Fruit fly (Drosophila melanogaster) whole organism, embryonic: Measurements from ENCODE around the gene CG13675.
A peak's percentile ranks its signal among the peaks of the same experiment; 100 is the strongest.

Experiments
- Abd-B ChIP-seq: fragments of 200-800 bp; sonication (Bioruptor generic); optimal IDR thresholded peaks from 2 replicates; lab custom pipeline; 2018; ENCODE audit warnings: missing biosample characterization, mild to moderate bottlenecking, missing genetic modification characterization, moderate library complexity
- Adf1 ChIP-seq: fragments of 200-800 bp; sonication (Bioruptor generic); IDR thresholded peaks from 2 replicates; pipeline ENCODE4 v1.3.6; 2022; ENCODE audit warnings: missing biosample characterization, missing genetic modification characterization
- Awh ChIP-seq: fragments of 200-800 bp; sonication (Bioruptor generic); IDR thresholded peaks from 2 replicates; pipeline ENCODE4, ENCODE4 v1.3.6; 2022; ENCODE audit warnings: missing biosample characterization, missing genetic modification characterization
- CG10274 ChIP-seq: fragments of 200-800 bp; sonication (Bioruptor generic); optimal IDR thresholded peaks from 3 replicates; lab custom pipeline; 2017; ENCODE audit warnings: missing biosample characterization, mild to moderate bottlenecking, missing genetic modification characterization
- CG10366 ChIP-seq: fragments of 200-800 bp; sonication (Bioruptor generic); IDR thresholded peaks from 2 replicates; pipeline ENCODE4 v1.3.6; 2022; ENCODE audit warnings: missing biosample characterization, missing genetic modification characterization
- CG11504 ChIP-seq: fragments of 200-800 bp; sonication (Bioruptor generic); optimal IDR thresholded peaks from 3 replicates; lab custom pipeline; 2019; ENCODE audit warnings: missing biosample characterization, mild to moderate bottlenecking, missing genetic modification characterization, moderate library complexity
- CG13287 ChIP-seq: fragments of 200-800 bp; sonication (Bioruptor generic); IDR thresholded peaks from 2 replicates; pipeline ENCODE4 v1.3.6; 2022; ENCODE audit warnings: missing biosample characterization, missing genetic modification characterization; ENCODE audit not compliant: partially characterized antibody
- CG14441 ChIP-seq: fragments of 200-800 bp; sonication (Bioruptor generic); IDR thresholded peaks from 2 replicates; pipeline ENCODE4 v1.3.6; 2022; ENCODE audit warnings: missing biosample characterization, missing genetic modification characterization
- CG14667 ChIP-seq: fragments of 200-800 bp; sonication (Bioruptor generic); IDR thresholded peaks from 2 replicates; pipeline ENCODE4 v1.3.6; 2022; ENCODE audit warnings: missing biosample characterization, missing genetic modification characterization
- CG14860 ChIP-seq: fragments of 200-800 bp; sonication (Bioruptor generic); IDR thresholded peaks from 3 replicates; pipeline ENCODE4 v1.3.6; 2022; ENCODE audit warnings: missing biosample characterization, missing genetic modification characterization; ENCODE audit not compliant: partially characterized antibody
- CG15696 ChIP-seq: fragments of 200-800 bp; sonication (Bioruptor generic); optimal IDR thresholded peaks from 2 replicates; lab custom pipeline; 2019; ENCODE audit warnings: missing biosample characterization, mild to moderate bottlenecking, missing genetic modification characterization, moderate library complexity
- CG1647 ChIP-seq: fragments of 200-800 bp; sonication (Bioruptor generic); optimal IDR thresholded peaks from 3 replicates; lab custom pipeline; 2016; ENCODE audit warnings: missing biosample characterization, missing genetic modification characterization
- CG18599 ChIP-seq: fragments of 200-800 bp; sonication (Bioruptor generic); optimal IDR thresholded peaks from 3 replicates; lab custom pipeline; 2017; ENCODE audit warnings: missing biosample characterization, missing genetic modification characterization, mild to moderate bottlenecking, moderate library complexity, missing genetic modification reagents
- CG18764 ChIP-seq: fragments of 200-800 bp; sonication (Bioruptor generic); optimal IDR thresholded peaks from 3 replicates; lab custom pipeline; 2016; ENCODE audit warnings: missing biosample characterization, missing genetic modification characterization
- CG33213 ChIP-seq: fragments of 200-800 bp; sonication (Bioruptor generic); optimal IDR thresholded peaks from 3 replicates; lab custom pipeline; 2016; ENCODE audit warnings: missing biosample characterization, missing genetic modification characterization
- CG33557 ChIP-seq: fragments of 200-800 bp; sonication (Bioruptor generic); optimal IDR thresholded peaks from 2 replicates; lab custom pipeline; 2019; ENCODE audit warnings: missing biosample characterization, mild to moderate bottlenecking, missing genetic modification characterization, moderate library complexity
- CG5953 ChIP-seq: fragments of 200-800 bp; sonication (Bioruptor generic); IDR thresholded peaks from 2 replicates; pipeline ENCODE4 v1.3.6; 2022; ENCODE audit warnings: missing biosample characterization, missing genetic modification characterization
- CG8944 ChIP-seq: fragments of 200-800 bp; sonication (Bioruptor generic); optimal IDR thresholded peaks from 3 replicates; lab custom pipeline; 2016; ENCODE audit warnings: missing biosample characterization, missing genetic modification characterization
- CG9932 ChIP-seq: fragments of 200-800 bp; sonication (Bioruptor generic); IDR thresholded peaks from 2 replicates; pipeline ENCODE4 v1.3.6; 2022; ENCODE audit warnings: missing biosample characterization, missing genetic modification characterization
- CoRest ChIP-seq: fragments of 200-800 bp; sonication (Bioruptor generic); optimal IDR thresholded peaks from 3 replicates; lab custom pipeline; 2018; ENCODE audit warnings: missing biosample characterization, mild to moderate bottlenecking, missing genetic modification characterization, moderate library complexity
- Drgx ChIP-seq: fragments of 200-800 bp; sonication (Bioruptor generic); IDR thresholded peaks from 2 replicates; pipeline ENCODE4 v1.3.6; 2022; ENCODE audit warnings: missing biosample characterization, missing genetic modification characterization
- Gsc ChIP-seq: fragments of 200-800 bp; sonication (Bioruptor generic); IDR thresholded peaks from 2 replicates; pipeline ENCODE4 v1.3.6; 2022; ENCODE audit warnings: missing biosample characterization, missing genetic modification characterization
- Hr39 ChIP-seq: fragments of >200 bp; optimal IDR thresholded peaks from 2 replicates; lab custom pipeline; 2017
- Hr51 ChIP-seq, 2 experiments: fragments of 200-800 bp; sonication (Bioruptor generic); optimal IDR thresholded peaks; 2 replicates in 1 of 2; 3 replicates in 1 of 2; lab custom pipeline; 2016 to 2018; ENCODE audit warnings: missing biosample characterization in 2 of 2, missing genetic modification characterization in 2 of 2, mild to moderate bottlenecking in 1 of 2, moderate library complexity in 1 of 2
- Max ChIP-seq: fragments of 200-800 bp; sonication (Bioruptor generic); optimal IDR thresholded peaks from 2 replicates; lab custom pipeline; 2016; ENCODE audit warnings: missing biosample characterization, mild to moderate bottlenecking, missing genetic modification characterization
- Nf-YC ChIP-seq: fragments of 200-800 bp; optimal IDR thresholded peaks from 3 replicates; lab custom pipeline; 2019; ENCODE audit warnings: missing biosample characterization, mild to moderate bottlenecking, missing genetic modification characterization, moderate library complexity
- Oaz ChIP-seq: fragments of 200-800 bp; sonication (Bioruptor generic); IDR thresholded peaks from 2 replicates; pipeline ENCODE4 v1.3.6; 2022; ENCODE audit warnings: missing biosample characterization, missing genetic modification characterization
- Pdp1 ChIP-seq, 2 experiments: fragments of 200-800 bp; sonication (Bioruptor generic); optimal IDR thresholded peaks; 3 replicates each; lab custom pipeline; 2016; ENCODE audit warnings: missing biosample characterization in 2 of 2, missing genetic modification characterization in 2 of 2, mild to moderate bottlenecking in 1 of 2, moderate library complexity in 1 of 2
- Poxn ChIP-seq: fragments of 200-800 bp; sonication (Bioruptor generic); IDR thresholded peaks from 2 replicates; pipeline ENCODE4 v1.3.6; 2022; ENCODE audit warnings: missing biosample characterization, missing genetic modification characterization
- Rx ChIP-seq: fragments of 200-800 bp; sonication (Bioruptor generic); IDR thresholded peaks from 2 replicates; pipeline ENCODE4 v1.3.6; 2022; ENCODE audit warnings: missing biosample characterization, missing genetic modification characterization
- abd-A ChIP-seq: fragments of 200-800 bp; sonication (Bioruptor generic); optimal IDR thresholded peaks from 3 replicates; lab custom pipeline; 2019; ENCODE audit warnings: missing biosample characterization, mild to moderate bottlenecking, missing genetic modification characterization, moderate library complexity
- br ChIP-seq: fragments of >200 bp; optimal IDR thresholded peaks from 2 replicates; lab custom pipeline; 2017
- cas ChIP-seq: fragments of 200-800 bp; sonication (Bioruptor generic); IDR thresholded peaks from 2 replicates; pipeline ENCODE4 v1.3.6; 2022; ENCODE audit warnings: missing biosample characterization, missing genetic modification characterization
- dmrt99B ChIP-seq: fragments of 200-800 bp; sonication (Bioruptor generic); optimal IDR thresholded peaks from 2 replicates; lab custom pipeline; 2018; ENCODE audit warnings: missing biosample characterization, mild to moderate bottlenecking, missing genetic modification characterization, moderate library complexity
- eve ChIP-seq, 2 experiments: fragments of >200 bp; optimal IDR thresholded peaks; 2 replicates each; lab custom pipeline; 2017; ENCODE audit warnings: missing biosample characterization in 2 of 2, missing genetic modification characterization in 2 of 2
- fd102C ChIP-seq: fragments of 200-800 bp; sonication (Bioruptor generic); optimal IDR thresholded peaks from 2 replicates; lab custom pipeline; 2018; ENCODE audit warnings: missing biosample characterization, mild to moderate bottlenecking, missing genetic modification characterization, moderate library complexity
- gsb-n ChIP-seq: fragments of 200-800 bp; sonication (Bioruptor generic); optimal IDR thresholded peaks from 3 replicates; lab custom pipeline; 2018; ENCODE audit warnings: missing biosample characterization, mild to moderate bottlenecking, missing genetic modification characterization
- her ChIP-seq: fragments of 200-800 bp; sonication (Bioruptor generic); optimal IDR thresholded peaks from 2 replicates; lab custom pipeline; 2016; ENCODE audit warnings: missing biosample characterization, missing genetic modification characterization
- jing ChIP-seq: fragments of 200-800 bp; sonication (Bioruptor generic); optimal IDR thresholded peaks from 2 replicates; lab custom pipeline; 2018; ENCODE audit warnings: missing biosample characterization, mild to moderate bottlenecking, missing genetic modification characterization
- oc ChIP-seq: fragments of 200-800 bp; sonication (Bioruptor generic); optimal IDR thresholded peaks from 2 replicates; lab custom pipeline; 2018; ENCODE audit warnings: missing biosample characterization, mild to moderate bottlenecking, missing genetic modification characterization, moderate library complexity
- prd ChIP-seq, 3 experiments: fragments of >200 bp in 2 of 3; fragments of 200-800 bp in 1 of 3; sonication (Bioruptor generic) in 1 of 3; optimal IDR thresholded peaks in 2 of 3; IDR thresholded peaks in 1 of 3; 2 replicates in 2 of 3; 3 replicates in 1 of 3; pipeline versions ENCODE4 v1.3.6 to Lab custom; 2017 to 2022; ENCODE audit warnings: missing biosample characterization in 1 of 3, missing genetic modification characterization in 1 of 3
- rib ChIP-seq: fragments of 200-800 bp; sonication (Bioruptor generic); IDR thresholded peaks from 2 replicates; pipeline ENCODE4 v1.3.6; 2022; ENCODE audit warnings: missing biosample characterization, missing genetic modification characterization
- run ChIP-seq: fragments of 200-800 bp; sonication (Bioruptor generic); optimal IDR thresholded peaks from 3 replicates; lab custom pipeline; 2018; ENCODE audit warnings: missing biosample characterization, mild to moderate bottlenecking, missing genetic modification characterization
- sens ChIP-seq: fragments of 200-800 bp; sonication (Bioruptor generic); peaks from one replicate; lab custom pipeline; 2016; ENCODE audit warnings: missing biosample characterization, missing genetic modification characterization
- sens-2 ChIP-seq: fragments of 200-800 bp; sonication (Bioruptor generic); IDR thresholded peaks from 2 replicates; pipeline ENCODE4 v1.3.6; 2022; ENCODE audit warnings: missing biosample characterization, missing genetic modification characterization
- seq ChIP-seq: fragments of 200-800 bp; sonication (Bioruptor generic); IDR thresholded peaks from 2 replicates; pipeline ENCODE4 v1.3.6; 2022; ENCODE audit warnings: missing biosample characterization, missing genetic modification characterization
- sqz ChIP-seq: fragments of 200-800 bp; sonication (Bioruptor generic); optimal IDR thresholded peaks from 3 replicates; lab custom pipeline; 2018; ENCODE audit warnings: missing biosample characterization, mild to moderate bottlenecking, missing genetic modification characterization
- vvl ChIP-seq: fragments of 200-800 bp; sonication (Bioruptor generic); IDR thresholded peaks from 2 replicates; pipeline ENCODE4 v1.3.6; 2022; ENCODE audit warnings: missing biosample characterization, missing genetic modification characterization
- zfh1 ChIP-seq: fragments of 200-800 bp; sonication (Bioruptor generic); IDR thresholded peaks from 3 replicates; pipeline ENCODE4 v1.3.6; 2022; ENCODE audit warnings: missing biosample characterization, missing genetic modification characterization

CG13675 gene

DNA sequence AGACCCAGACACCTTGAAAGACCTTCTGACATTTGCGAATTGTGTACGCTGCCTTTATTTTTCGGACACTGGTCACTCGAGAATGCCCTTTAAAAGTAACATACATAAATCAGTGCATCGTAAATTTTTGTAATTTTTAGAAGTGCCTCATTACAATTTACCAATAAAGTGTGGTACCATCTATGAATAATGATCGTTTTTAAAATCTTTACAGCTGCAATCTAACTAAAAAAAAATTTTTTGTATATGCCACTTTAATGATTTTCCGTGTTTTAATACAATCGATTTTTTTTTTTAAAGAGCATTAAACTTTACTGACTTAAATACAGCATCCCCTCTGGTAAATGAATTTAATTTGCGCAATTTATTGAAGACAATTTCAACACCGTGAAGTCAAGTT is 8.2 kb downstream of the CG13675 start:
- no peak for TF ChIP-seq Hr39 (lab: Kevin White, UChicago)
- TF ChIP-seq run (tag; lab: Kevin White, UChicago): no peak
- no peak for TF ChIP-seq CG15696 (tag; lab: Kevin White, UChicago)
- TF ChIP-seq Oaz (GFP tag; lab: Robert Waterston, UW): no peak
- TF ChIP-seq prd (optimal IDR thresholded peaks at IDR 0.05; lab: Kevin White, UChicago): no peak
- no peak for TF ChIP-seq prd (GFP tag; IDR thresholded peaks at IDR 0.05; lab: Robert Waterston, UW)
- no peak for TF ChIP-seq fd102C
- no peak for TF ChIP-seq CoRest (tag; lab: Kevin White, UChicago)
- no peak for TF ChIP-seq CG10366 (GFP tag; lab: Robert Waterston, UW)
- TF ChIP-seq seq: no peak
- TF ChIP-seq cas (GFP tag; lab: Robert Waterston, UW): no peak
- no peak for TF ChIP-seq Poxn
- no peak for TF ChIP-seq CG5953 (GFP tag; lab: Robert Waterston, UW)
- TF ChIP-seq CG18599 (GFP tag; lab: Kevin White, UChicago): no peak
- no peak for TF ChIP-seq Max (GFP tag; lab: Kevin White, UChicago)
- no peak for TF ChIP-seq CG14667 (GFP tag; lab: Robert Waterston, UW)
- TF ChIP-seq, all 482 proteins: peak for 0

DNA sequence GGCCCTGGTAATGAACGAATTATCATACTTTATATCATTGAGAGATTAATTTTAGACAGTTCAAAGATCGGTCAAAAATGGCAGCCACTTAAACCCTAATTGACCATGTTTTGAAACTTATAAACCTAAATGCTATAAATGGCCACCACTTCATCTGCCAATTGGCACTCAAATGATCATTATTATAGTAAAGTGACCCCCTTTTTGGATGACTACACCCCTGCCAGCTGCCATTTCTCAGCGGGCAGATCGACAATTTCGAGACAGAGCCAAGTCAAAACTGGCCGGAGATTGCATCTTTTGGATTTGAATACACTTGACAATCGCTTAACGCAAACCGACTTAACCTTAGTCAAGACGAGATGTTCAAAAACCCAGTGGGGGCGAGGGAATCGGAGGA is 9.1 kb downstream of the CG13675 start:
- no peak for TF ChIP-seq CG8944 (GFP tag; lab: Kevin White, UChicago)
- TF ChIP-seq Gsc: no peak
- no peak for TF ChIP-seq Nf-YC (tag; lab: Kevin White, UChicago)
- peak; percentile 41; the same call in 1 of the 2 replicates for TF ChIP-seq Drgx
- no peak for TF ChIP-seq CG14860
- TF ChIP-seq CoRest (tag; lab: Kevin White, UChicago): no peak
- TF ChIP-seq Hr51 (GFP tag; optimal IDR thresholded peaks at IDR 0.05; lab: Kevin White, UChicago): peak in 1 of 2 experiments; percentile 22
- peak; percentile 57 for TF ChIP-seq sens (GFP tag; lab: Kevin White, UChicago)
- TF ChIP-seq CG14441 (GFP tag; lab: Robert Waterston, UW): peak; percentile 48; the same call in 1 of the 2 replicates
- peak; percentile 12 for TF ChIP-seq CG11504 (tag; lab: Kevin White, UChicago)
- TF ChIP-seq dmrt99B: peak; percentile 29

DNA sequence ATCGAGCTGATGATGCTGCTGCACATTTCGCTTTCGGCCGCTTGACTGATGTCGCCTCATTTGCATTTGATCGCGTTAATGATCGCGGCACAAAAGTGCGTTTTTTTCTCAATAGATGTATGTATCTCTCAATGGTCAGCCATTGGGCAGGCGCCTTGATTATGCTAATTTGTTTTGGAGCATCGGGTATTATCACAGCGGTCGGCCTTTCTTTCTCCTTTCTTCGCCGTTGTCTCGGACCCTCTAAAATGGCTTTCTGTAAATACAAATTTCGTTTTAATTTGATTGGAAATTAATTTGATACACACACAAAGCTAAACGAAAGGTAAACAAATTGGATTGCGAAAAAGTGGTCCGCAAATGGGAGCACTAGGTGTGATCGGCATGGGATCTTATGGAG is 10.0 kb downstream of the CG13675 start:
- TF ChIP-seq rib (GFP tag; lab: Robert Waterston, UW) (no peak), CG9932 (no peak), CG18764 (no peak), br (lab: Kevin White, UChicago) (no peak), CG33557 (GFP tag; lab: Kevin White, UChicago) (no peak), zfh1 (no peak), Pdp1 (GFP tag; optimal IDR thresholded peaks at IDR 0.05; lab: Kevin White, UChicago) (peak in 1 of 2 experiments; percentile 44), Gsc (no peak), Adf1 (no peak), Rx (GFP tag; lab: Robert Waterston, UW) (no peak), jing (GFP tag; lab: Kevin White, UChicago) (no peak), oc (tag; lab: Kevin White, UChicago) (peak; percentile 79), CG10274 (GFP tag; lab: Kevin White, UChicago) (no peak), Awh (GFP tag; lab: Robert Waterston, UW) (0 out of 2 replicates have a peak, but pooled peaks have one; percentile 5), sens-2 (GFP tag; lab: Robert Waterston, UW) (no peak), CG33213 (GFP tag; lab: Kevin White, UChicago) (no peak), sqz (GFP tag; lab: Kevin White, UChicago) (peak; percentile 27), CG13287 (GFP tag; lab: Robert Waterston, UW) (no peak), vvl (peak; percentile 79; the same call in 1 of the 2 replicates), her (GFP tag; lab: Kevin White, UChicago) (no peak), Abd-B (GFP tag; lab: Kevin White, UChicago) (no peak), abd-A (tag; lab: Kevin White, UChicago) (peak; percentile 59), CG1647 (GFP tag; lab: Kevin White, UChicago) (no peak), gsb-n (tag; lab: Kevin White, UChicago) (peak; percentile 7), CG5953 (GFP tag; lab: Robert Waterston, UW) (no peak), eve (GFP tag; optimal IDR thresholded peaks at IDR 0.05; lab: Kevin White, UChicago) (no peak), CoRest (tag; lab: Kevin White, UChicago) (no peak)
